Fruit fly (Drosophila melanogaster): Measurements from ENCODE around the gene CG9098.

CG9098 gene

DNA sequence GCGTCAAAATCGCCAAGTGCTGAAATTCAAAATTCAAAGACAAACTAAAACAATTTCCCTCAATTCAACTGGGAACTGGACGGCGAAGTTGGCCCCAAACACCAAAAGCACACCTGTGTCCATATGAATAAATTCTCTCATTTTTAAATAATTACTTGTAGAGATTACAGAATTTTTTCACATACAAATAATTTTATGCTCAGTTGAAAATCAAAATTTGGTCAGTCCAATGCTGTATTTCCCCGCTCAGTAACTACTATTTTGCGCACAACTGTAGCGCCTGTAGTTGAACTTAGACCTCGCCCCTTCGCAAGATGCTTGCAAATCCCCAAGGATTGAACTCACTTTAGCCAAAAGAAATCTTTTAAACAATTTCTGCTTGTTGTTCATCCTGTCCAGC, 16.6 kb upstream of the CG9098 start (continued):
- TF ChIP-seq insv (GFP tag; optimal IDR thresholded peaks at IDR 0.05) (no peak), tup (GFP tag; optimal IDR thresholded peaks at IDR 0.05) (no peak), Sox102F (GFP tag; optimal IDR thresholded peaks at IDR 0.05) (no peak), CG1603 (tag; optimal IDR thresholded peaks at IDR 0.05) (peak; percentile 38), onecut (GFP tag; IDR thresholded peaks at IDR 0.05) (no peak), Bdp1 (GFP tag; optimal IDR thresholded peaks at IDR 0.05) (no peak), CG10366 (GFP tag; IDR thresholded peaks at IDR 0.05) (peak; percentile 32; the same call in 1 of the 2 replicates), ara (GFP tag; IDR thresholded peaks at IDR 0.05) (no peak), sna (GFP tag; IDR thresholded peaks at IDR 0.05; ENCODE audit: partially characterized antibody) (no peak), CG1832 (GFP tag; optimal IDR thresholded peaks at IDR 0.05) (no peak), CG15011 (GFP tag; optimal IDR thresholded peaks at IDR 0.05) (no peak), zfh2 (GFP tag; optimal IDR thresholded peaks at IDR 0.05) (no peak), CG4820 (GFP tag; optimal IDR thresholded peaks at IDR 0.05) (no peak), Taf1 (GFP tag; IDR thresholded peaks at IDR 0.05) (no peak), pho (GFP tag; optimal IDR thresholded peaks at IDR 0.05) (no peak), trem (tag; optimal IDR thresholded peaks at IDR 0.05) (no peak), row (GFP tag; IDR thresholded peaks at IDR 0.05) (peak; percentile 61), al (GFP tag; IDR thresholded peaks at IDR 0.05) (no peak), CG11504 (tag; optimal IDR thresholded peaks at IDR 0.05) (no peak), Elba2 (GFP tag; optimal IDR thresholded peaks at IDR 0.05) (no peak)

DNA sequence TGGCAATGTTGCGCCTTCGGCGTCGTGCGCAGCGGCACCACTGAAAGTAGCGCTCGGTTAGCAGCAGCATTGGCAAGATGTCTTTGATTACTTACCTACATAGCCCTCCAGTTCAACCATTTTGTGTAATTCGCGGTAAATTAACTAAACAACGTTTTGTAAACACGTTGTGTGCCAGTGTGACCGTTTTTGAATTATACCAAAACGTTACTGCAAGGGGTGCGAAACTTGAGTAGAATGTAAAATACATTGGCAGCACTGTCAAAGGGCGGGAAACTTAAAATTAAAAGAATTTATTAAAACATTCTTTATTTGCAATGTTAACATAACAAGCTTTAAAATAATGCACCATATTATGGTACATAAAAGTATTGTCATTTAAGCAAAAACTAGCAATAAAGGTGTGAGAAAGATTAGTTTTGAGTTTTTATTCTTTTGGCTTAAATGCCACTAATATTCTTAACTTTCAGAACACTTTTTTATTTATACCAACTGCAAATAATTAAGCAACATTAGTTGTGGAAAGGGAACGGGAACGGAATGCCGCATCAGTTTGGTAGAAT, 12.3 kb upstream of the CG9098 start, which contains the start of gene CG9107:
Gene CG9107 (minus strand): TSS at position 195 of the 563 bp plus-strand sequence.
- TF ChIP-seq CG1603 (tag; optimal IDR thresholded peaks at IDR 0.05) (peak; percentile 71), Xrp1 (GFP tag; IDR thresholded peaks at IDR 0.05) (0 out of 2 replicates have a peak, but pooled peaks have one; percentile 31), Poxn (GFP tag; IDR thresholded peaks at IDR 0.05) (no peak), BEAF-32 (GFP tag; optimal IDR thresholded peaks at IDR 0.05) (peak; percentile 10), CG1233 (GFP tag; optimal IDR thresholded peaks at IDR 0.05) (no peak), Myb (GFP tag; optimal IDR thresholded peaks at IDR 0.05) (peak; percentile 78), NfI (GFP tag; optimal IDR thresholded peaks at IDR 0.05) (no peak), odd (GFP tag; optimal IDR thresholded peaks at IDR 0.05) (no peak), CoRest (tag; optimal IDR thresholded peaks at IDR 0.05) (no peak), CG2712 (tag; optimal IDR thresholded peaks at IDR 0.05) (peak; percentile 6), Mes4 (GFP tag; optimal IDR thresholded peaks at IDR 0.05) (no peak), Ets97D (GFP tag; optimal IDR thresholded peaks at IDR 0.05) (peak; percentile 12), z (GFP tag; IDR thresholded peaks at IDR 0.05) (no peak), CG6175 (GFP tag; IDR thresholded peaks at IDR 0.05) (no peak), CG15601 (tag; optimal IDR thresholded peaks at IDR 0.05) (no peak), phol (tag; optimal IDR thresholded peaks at IDR 0.05) (peak; percentile 63), CG18764 (GFP tag; optimal IDR thresholded peaks at IDR 0.05) (no peak), ci (GFP tag; IDR thresholded peaks at IDR 0.05) (peak; percentile 42; the same call in 1 of the 3 replicates), cato (GFP tag; optimal IDR thresholded peaks at IDR 0.05; ENCODE audit: borderline replicate concordance) (no peak), Atf3 (GFP tag; optimal IDR thresholded peaks at IDR 0.05) (no peak), ems (GFP tag; optimal IDR thresholded peaks at IDR 0.05) (no peak), p53 (GFP tag; optimal IDR thresholded peaks at IDR 0.05) (no peak), GATAe (GFP tag; conservative IDR thresholded peaks at IDR 0.05) (no peak), CG17612 (GFP tag; IDR thresholded peaks at IDR 0.05) (no peak), run (tag; optimal IDR thresholded peaks at IDR 0.05) (no peak), CG6854 (GFP tag; optimal IDR thresholded peaks at IDR 0.05) (no peak), CG34422 (GFP tag; IDR thresholded peaks at IDR 0.05) (0 out of 3 replicates have a peak, but pooled peaks have one; percentile 38), MESR4 (GFP tag; optimal IDR thresholded peaks at IDR 0.05) (peak; percentile 39), CG3847 (GFP tag; IDR thresholded peaks at IDR 0.05) (peak; percentile 24; the same call in 1 of the 2 replicates), tx (GFP tag; optimal IDR thresholded peaks at IDR 0.05) (no peak), eyg (GFP tag; optimal IDR thresholded peaks at IDR 0.05) (no peak), Med (GFP tag) (peak; percentile 44)

Measured in whole organism, embryonic.